Worm (Caenorhabditis elegans) whole organism, young adult: Measurements from ENCODE around the gene pqn-36.
A peak's percentile ranks its signal among the peaks of the same experiment; 100 is the strongest.

Source experiments
- B0035.1 ChIP-seq: sonication (generic microtip); optimal IDR thresholded peaks from 2 replicates; lab custom pipeline; 2016; ENCODE audit warnings: missing genetic modification characterization, mild to moderate bottlenecking, missing compliant biosample characterization, missing genotype, missing genetic modification reagents
- B0336.3 ChIP-seq: fragments of 200-800 bp; sonication (Bioruptor generic); IDR thresholded peaks from 2 replicates; pipeline ENCODE4 v1.3.6; 2022; ENCODE audit warnings: missing genetic modification characterization, missing compliant biosample characterization
- F37B4.10 ChIP-seq: fragments of 200-800 bp; sonication (Bioruptor generic); IDR thresholded peaks from 2 replicates; pipeline ENCODE4 v1.3.6; 2022; ENCODE audit warnings: missing genetic modification characterization, missing compliant biosample characterization
- F57A8.1 ChIP-seq: fragments of 200-800 bp; sonication (Bioruptor generic); optimal IDR thresholded peaks from 2 replicates; lab custom pipeline; 2018; ENCODE audit warnings: mild to moderate bottlenecking, missing genetic modification characterization, moderate library complexity, missing compliant biosample characterization
- K11D2.4 ChIP-seq: fragments of 200-800 bp; sonication (Bioruptor generic); IDR thresholded peaks from 2 replicates; pipeline ENCODE4 v1.3.6; 2022; ENCODE audit warnings: missing genetic modification reagents, missing genetic modification characterization, missing compliant biosample characterization
- T26A5.8 ChIP-seq: sonication (generic microtip); optimal IDR thresholded peaks from 2 replicates; lab custom pipeline; 2016; ENCODE audit warnings: missing genetic modification characterization, missing compliant biosample characterization
- Y53F4B.3 ChIP-seq: fragments of 200-800 bp; sonication (Bioruptor generic); IDR thresholded peaks from 2 replicates; pipeline ENCODE4 v1.3.6; 2022; ENCODE audit warnings: missing genetic modification reagents, missing genetic modification characterization, missing compliant biosample characterization
- akir-1 ChIP-seq: fragments of 200-800 bp; sonication (Bioruptor generic); optimal IDR thresholded peaks from 2 replicates; lab custom pipeline; 2018; ENCODE audit warnings: mild to moderate bottlenecking, missing genetic modification characterization, moderate library complexity, missing compliant biosample characterization
- athp-1 ChIP-seq: sonication (generic microtip); optimal IDR thresholded peaks from 2 replicates; lab custom pipeline; 2017; ENCODE audit warnings: mild to moderate bottlenecking, missing genetic modification characterization, missing compliant biosample characterization
- cebp-1 ChIP-seq, 2 experiments: fragments of 200-800 bp in 1 of 2; sonication (Bioruptor generic) in 1 of 2; sonication (generic microtip) in 1 of 2; IDR thresholded peaks in 1 of 2; optimal IDR thresholded peaks in 1 of 2; 2 replicates each; pipeline versions ENCODE4 v1.3.6 to Lab custom; 2017 to 2022; ENCODE audit warnings: missing compliant biosample characterization in 2 of 2, missing genetic modification characterization in 2 of 2, mild to moderate bottlenecking in 1 of 2, missing genetic modification reagents in 1 of 2, moderate library complexity in 1 of 2
- ceh-100 ChIP-seq: fragments of 200-800 bp; sonication (Bioruptor generic); IDR thresholded peaks from 2 replicates; pipeline ENCODE4 v1.3.6; 2022; ENCODE audit warnings: missing genetic modification reagents, missing genetic modification characterization, missing compliant biosample characterization
- ceh-79 ChIP-seq: sonication (generic microtip); optimal IDR thresholded peaks from 2 replicates; lab custom pipeline; 2017; ENCODE audit warnings: mild to moderate bottlenecking, missing genetic modification characterization, missing compliant biosample characterization
- ceh-91 ChIP-seq: fragments of 200-800 bp; sonication (Bioruptor generic); IDR thresholded peaks from 2 replicates; pipeline ENCODE4 v1.3.6; 2022; ENCODE audit warnings: missing genetic modification reagents, missing genetic modification characterization, missing compliant biosample characterization
- die-1 ChIP-seq: sonication (generic microtip); optimal IDR thresholded peaks from 2 replicates; lab custom pipeline; 2016; ENCODE audit warnings: missing genotype, mild to moderate bottlenecking, missing genetic modification characterization, missing compliant biosample characterization
- dpff-1 ChIP-seq: sonication (generic microtip); optimal IDR thresholded peaks from 2 replicates; lab custom pipeline; 2017; ENCODE audit warnings: mild to moderate bottlenecking, missing genetic modification characterization, missing compliant biosample characterization
- egrh-3 ChIP-seq: fragments of 200-800 bp; sonication (Bioruptor generic); IDR thresholded peaks from 2 replicates; pipeline ENCODE4 v1.3.6; 2022; ENCODE audit warnings: missing genetic modification reagents, missing genetic modification characterization, missing compliant biosample characterization
- him-1 ChIP-seq: sonication (generic microtip); optimal IDR thresholded peaks from 2 replicates; lab custom pipeline; 2016; ENCODE audit warnings: missing genotype, missing genetic modification reagents, missing genetic modification characterization, missing compliant biosample characterization
- hmg-1.2 ChIP-seq: fragments of 200-800 bp; sonication (Bioruptor generic); IDR thresholded peaks from 2 replicates; pipeline ENCODE4 v1.3.6; 2022; ENCODE audit warnings: missing genetic modification reagents, missing genetic modification characterization, missing compliant biosample characterization
- lag-1 ChIP-seq: fragments of 200-800 bp; sonication (Bioruptor generic); IDR thresholded peaks from 2 replicates; pipeline ENCODE4 v1.3.6; 2022; ENCODE audit warnings: missing genetic modification reagents, missing genetic modification characterization, missing compliant biosample characterization
- let-607 ChIP-seq, 2 experiments: fragments of 200-800 bp in 1 of 2; sonication (Bioruptor generic) in 1 of 2; sonication (generic microtip) in 1 of 2; optimal IDR thresholded peaks; 2 replicates each; lab custom pipeline; 2016 to 2018; ENCODE audit warnings: mild to moderate bottlenecking in 2 of 2, missing compliant biosample characterization in 2 of 2, missing genetic modification characterization in 2 of 2, moderate library complexity in 2 of 2, missing genotype in 1 of 2
- madf-10 ChIP-seq: sonication (generic microtip); optimal IDR thresholded peaks from 2 replicates; lab custom pipeline; 2016; ENCODE audit warnings: mild to moderate bottlenecking, missing genetic modification characterization, missing compliant biosample characterization
- mes-4 ChIP-seq: sonication (generic microtip); optimal IDR thresholded peaks from 2 replicates; lab custom pipeline; 2016; ENCODE audit warnings: missing genotype, missing genetic modification characterization, missing compliant biosample characterization
- nfyb-1 ChIP-seq: fragments of 200-800 bp; sonication (Bioruptor generic); IDR thresholded peaks from 2 replicates; pipeline ENCODE4 v1.3.6; 2022; ENCODE audit warnings: missing genetic modification reagents, missing genetic modification characterization, missing compliant biosample characterization
- nhr-27 ChIP-seq: fragments of 200-800 bp; sonication (Bioruptor generic); optimal IDR thresholded peaks from 2 replicates; lab custom pipeline; 2018; ENCODE audit warnings: mild to moderate bottlenecking, missing genetic modification characterization, moderate library complexity, missing compliant biosample characterization
- pha-4 ChIP-seq: fragments of 150-350 bp; sonication (generic microtip); optimal IDR thresholded peaks from 2 replicates; lab custom pipeline; 2014; ENCODE audit warnings: missing biosample characterization, missing genetic modification reagents, missing genetic modification characterization
- rec-8 ChIP-seq, 2 experiments: sonication (generic microtip); optimal IDR thresholded peaks; 2 replicates each; lab custom pipeline; 2016; ENCODE audit warnings: mild to moderate bottlenecking in 2 of 2, missing genetic modification characterization in 2 of 2, missing genetic modification reagents in 2 of 2, missing genotype in 2 of 2, missing biosample characterization in 1 of 2, missing compliant biosample characterization in 1 of 2, moderate library complexity in 1 of 2
- repo-1 ChIP-seq: sonication (generic microtip); optimal IDR thresholded peaks from 2 replicates; lab custom pipeline; 2017; ENCODE audit warnings: mild to moderate bottlenecking, missing genetic modification characterization, missing compliant biosample characterization
- sdz-38 ChIP-seq: sonication (generic microtip); optimal IDR thresholded peaks from 2 replicates; lab custom pipeline; 2016; ENCODE audit warnings: missing genotype, missing genetic modification characterization, missing compliant biosample characterization
- snpc-4 ChIP-seq, 5 experiments: fragments of 150-350 bp in 1 of 5; sonication (generic microtip) in 4 of 5; optimal IDR thresholded peaks; 2 replicates each; lab custom pipeline; 2014 to 2018; ENCODE audit warnings: missing genetic modification characterization in 5 of 5, missing biosample characterization in 3 of 5, antibody characterized with exemption in 2 of 5, mild to moderate bottlenecking in 2 of 5, missing compliant biosample characterization in 2 of 5, missing genotype in 2 of 5, moderate library complexity in 2 of 5, missing genetic modification reagents in 1 of 5
- tbp1 ChIP-seq: fragments of 200-800 bp; sonication (Bioruptor generic); optimal IDR thresholded peaks from 2 replicates; lab custom pipeline; 2018; ENCODE audit warnings: mild to moderate bottlenecking, missing genetic modification characterization, missing compliant biosample characterization
- tbx-9 ChIP-seq: sonication (generic microtip); optimal IDR thresholded peaks from 2 replicates; lab custom pipeline; 2016; ENCODE audit warnings: borderline replicate concordance, missing genetic modification characterization, inconsistent platforms, missing compliant biosample characterization
- tlf-1 ChIP-seq: fragments of 200-800 bp; sonication (Bioruptor generic); optimal IDR thresholded peaks from 2 replicates; lab custom pipeline; 2018; ENCODE audit warnings: mild to moderate bottlenecking, missing genetic modification characterization, missing compliant biosample characterization
- unc-130 ChIP-seq: sonication (generic microtip); optimal IDR thresholded peaks from 2 replicates; lab custom pipeline; 2016; ENCODE audit warnings: missing genetic modification reagents, missing genetic modification characterization, missing compliant biosample characterization
- zfh-2 ChIP-seq: fragments of 200-800 bp; sonication (Bioruptor generic); conservative IDR thresholded peaks from 2 replicates; pipeline ENCODE4 v1.3.6; 2022; ENCODE audit warnings: missing genetic modification reagents, missing genetic modification characterization, missing compliant biosample characterization
- zim-3 ChIP-seq: sonication (generic microtip); optimal IDR thresholded peaks from 2 replicates; lab custom pipeline; 2017; ENCODE audit warnings: mild to moderate bottlenecking, missing genetic modification characterization, moderate library complexity, missing compliant biosample characterization
- ztf-3 ChIP-seq: fragments of 200-800 bp; sonication (Bioruptor generic); optimal IDR thresholded peaks from 2 replicates; lab custom pipeline; 2018; ENCODE audit warnings: mild to moderate bottlenecking, missing genetic modification characterization, missing compliant biosample characterization
- ztf-6 ChIP-seq: fragments of 200-800 bp; sonication (Bioruptor generic); IDR thresholded peaks from 2 replicates; pipeline ENCODE4 v1.3.6; 2022; ENCODE audit warnings: missing genetic modification reagents, missing genetic modification characterization, missing compliant biosample characterization

pqn-36 gene

DNA sequence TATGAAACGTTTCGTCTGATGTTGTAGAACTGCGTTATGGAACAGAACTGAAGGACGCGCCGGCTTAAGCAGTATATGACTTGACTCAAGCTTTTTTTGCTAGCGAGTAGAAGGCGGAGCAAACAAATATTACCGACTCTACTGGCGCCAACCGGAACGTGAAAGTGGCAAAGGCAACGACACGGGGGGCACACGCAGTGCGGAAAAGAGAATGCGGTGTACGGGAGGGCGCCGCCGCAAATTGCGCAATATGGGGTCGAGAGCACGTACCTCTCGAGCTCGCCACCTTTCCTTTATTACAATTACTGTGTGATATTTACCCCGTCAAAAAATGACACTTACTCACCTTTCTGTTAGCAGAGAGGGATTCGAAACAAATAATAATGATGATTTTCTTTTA lies at the start of gene pqn-36:
Gene pqn-36, minus strand, starts transcription at position 268 of the 400 bp plus-strand sequence.
- no peak for TF ChIP-seq athp-1 (tag; lab: Kevin White, UChicago)
- TF ChIP-seq zfh-2 (GFP tag; lab: Robert Waterston, UW): peak; percentile 58
- TF ChIP-seq F37B4.10: 0 out of 2 replicates have a peak, but pooled peaks have one; percentile 64

DNA sequence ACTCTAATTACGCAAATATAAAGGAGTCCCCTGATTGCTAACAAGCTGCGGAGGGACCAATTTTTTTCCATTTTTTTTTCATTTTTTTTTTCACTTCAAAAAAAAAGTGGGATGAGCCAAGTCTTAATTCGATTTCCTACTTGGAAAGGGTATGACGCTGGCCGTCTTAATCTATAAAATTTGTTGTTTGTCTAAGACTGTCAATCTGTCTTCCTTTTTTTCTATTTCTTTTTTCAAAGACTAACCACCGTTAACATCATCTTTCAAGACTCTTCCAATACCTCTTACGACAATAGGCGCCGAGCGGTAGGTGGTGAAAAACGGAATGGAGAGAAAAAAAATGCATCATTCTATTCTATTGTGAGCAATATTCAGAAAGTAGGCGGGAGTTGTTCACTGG lies 49.8 kb upstream of the pqn-36 start:
- TF ChIP-seq rec-8 (tag; optimal IDR thresholded peaks at IDR 0.05; lab: Kevin White, UChicago) (no peak), pha-4 (tag; lab: Kevin White, UChicago) (no peak), athp-1 (tag; lab: Kevin White, UChicago) (no peak), ceh-100 (GFP tag; lab: Robert Waterston, UW) (no peak), him-1 (tag; lab: Kevin White, UChicago) (no peak)

DNA sequence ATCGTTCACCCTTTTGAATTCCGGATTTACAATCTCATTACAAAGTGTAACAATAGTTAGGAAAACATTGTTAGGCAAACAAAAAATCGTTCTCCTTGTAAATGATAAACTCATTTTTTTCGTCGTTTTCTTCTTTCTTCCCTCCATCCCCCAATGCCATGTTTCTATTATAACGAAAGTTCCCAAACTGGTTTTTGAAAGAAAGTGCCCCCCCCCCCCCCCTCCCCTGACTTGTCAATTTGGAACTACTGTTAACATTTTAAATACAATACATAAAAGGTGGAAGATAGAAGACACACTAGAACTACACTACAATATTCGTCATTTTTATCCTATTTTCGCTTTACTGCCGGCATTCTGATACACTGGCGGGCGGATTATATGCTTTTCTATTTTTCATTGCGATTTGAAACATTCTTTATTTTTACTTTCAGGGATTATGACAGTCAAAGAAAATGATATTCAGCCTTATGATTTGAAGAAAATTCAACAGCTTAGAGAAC lies 31.1 kb upstream of the pqn-36 start, which contains the start of gene R03A10.5:
Gene R03A10.5, plus strand, starts transcription at position 431 of the 503 bp plus-strand sequence.
- 0 out of 2 replicates have a peak, but pooled peaks have one; percentile 23 for TF ChIP-seq egrh-3
- no peak for TF ChIP-seq tbp1 (GFP tag; lab: Kevin White, UChicago)
- no peak for TF ChIP-seq lag-1 (GFP tag; lab: Robert Waterston, UW)

DNA sequence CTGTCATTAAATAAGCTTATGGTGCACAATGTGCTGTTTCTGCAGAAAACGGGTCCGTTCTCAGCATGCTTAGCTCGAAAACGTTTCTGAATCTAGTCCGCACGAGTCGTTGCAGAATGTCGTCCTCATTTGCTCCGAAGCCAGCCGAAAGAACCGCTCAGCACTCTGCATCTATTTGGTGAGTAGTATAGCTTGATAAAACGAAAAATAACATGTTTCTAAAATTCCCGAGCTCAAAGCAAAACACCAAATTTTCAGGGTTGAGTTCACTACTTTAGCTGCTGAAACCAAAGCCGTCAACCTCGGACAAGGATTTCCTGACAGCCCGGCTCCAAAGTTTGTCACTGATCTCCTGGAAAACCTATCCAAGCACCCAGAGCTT lies 26.4 kb upstream of the pqn-36 start, which contains the start of gene nkat-3:
Gene nkat-3, plus strand, starts transcription at position 46 of the 382 bp plus-strand sequence.
- TF ChIP-seq madf-10 (tag; lab: Kevin White, UChicago) (no peak), him-1 (tag; lab: Kevin White, UChicago) (no peak), mes-4 (tag; lab: Kevin White, UChicago) (no peak), B0035.1 (tag; lab: Kevin White, UChicago) (no peak)

DNA sequence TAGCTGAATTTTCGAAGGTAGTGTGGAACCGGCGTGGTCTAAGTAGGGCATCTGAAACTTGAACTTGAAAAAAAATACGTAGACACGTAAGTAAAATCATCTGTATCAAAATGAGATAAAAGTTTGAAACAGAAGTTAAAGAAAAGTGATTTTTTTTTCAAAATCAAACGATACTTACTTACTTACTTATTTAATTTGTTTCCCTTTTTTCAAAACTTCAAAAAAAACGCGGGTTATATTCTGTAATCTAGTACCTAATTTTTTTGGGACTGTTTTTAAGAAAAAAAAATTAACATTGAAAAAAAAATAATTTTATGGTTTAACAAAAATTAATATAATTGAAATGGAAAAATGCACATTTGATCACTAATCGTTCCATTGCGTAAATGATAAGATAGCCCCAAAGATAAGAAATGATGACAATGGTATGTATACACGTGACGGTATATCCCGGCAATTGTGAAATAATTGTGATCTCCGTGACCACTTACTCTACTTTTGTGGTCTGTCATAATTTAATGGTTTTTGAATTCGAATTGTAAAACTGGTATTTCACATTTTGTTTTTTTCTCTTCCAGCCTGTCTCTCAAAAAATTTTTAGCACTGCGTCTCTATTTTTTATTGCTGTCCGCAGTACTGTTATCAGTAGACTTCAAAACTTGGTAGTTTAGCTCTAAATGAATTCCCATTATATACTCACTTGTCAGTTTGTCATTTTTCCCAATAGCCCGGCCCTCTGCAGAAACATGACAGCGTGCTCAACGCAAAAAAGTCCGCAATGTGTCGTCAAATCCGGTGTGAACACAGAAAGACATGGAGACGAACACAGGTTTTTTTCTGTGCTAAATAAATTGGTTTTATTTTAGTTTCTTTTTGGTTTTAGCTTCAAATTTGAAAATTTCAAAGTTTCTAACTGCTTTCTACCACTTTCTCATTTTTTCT lies 25.7 kb upstream of the pqn-36 start, which contains the start of gene mocs-1:
Gene mocs-1, minus strand, starts transcription at position 51 of the 942 bp plus-strand sequence.
- TF ChIP-seq ztf-3 (no peak), tlf-1 (no peak), tbx-9 (tag; lab: Kevin White, UChicago) (no peak), ztf-6 (GFP tag; lab: Robert Waterston, UW) (no peak), die-1 (tag; lab: Kevin White, UChicago) (no peak), hmg-1.2 (GFP tag; lab: Robert Waterston, UW) (peak; percentile 12; the same call in 1 of the 2 replicates), Y53F4B.3 (GFP tag; lab: Robert Waterston, UW) (no peak), K11D2.4 (GFP tag; lab: Robert Waterston, UW) (no peak), snpc-4 (GFP tag; optimal IDR thresholded peaks at IDR 0.05; lab: Kevin White, UChicago) (no peak), snpc-4 (tag; optimal IDR thresholded peaks at IDR 0.05; lab: Kevin White, UChicago) (peak in 1 of 4 experiments; percentile 14), B0336.3 (no peak), him-1 (tag; lab: Kevin White, UChicago) (no peak), let-607 (tag; optimal IDR thresholded peaks at IDR 0.05; lab: Kevin White, UChicago) (peak in 1 of 2 experiments; percentile 9), unc-130 (GFP tag; lab: Kevin White, UChicago) (no peak), nhr-27 (tag; lab: Kevin White, UChicago) (no peak), repo-1 (no peak), ceh-91 (GFP tag; lab: Robert Waterston, UW) (no peak), dpff-1 (no peak), cebp-1 (GFP tag; IDR thresholded peaks at IDR 0.05; lab: Robert Waterston, UW) (peak; percentile 62; the same call in 1 of the 2 replicates), cebp-1 (tag; optimal IDR thresholded peaks at IDR 0.05; lab: Kevin White, UChicago) (peak; percentile 85), zim-3 (tag; lab: Kevin White, UChicago) (no peak), ceh-79 (tag; lab: Kevin White, UChicago) (no peak), akir-1 (GFP tag; lab: Kevin White, UChicago) (no peak), T26A5.8 (no peak), sdz-38 (tag; lab: Kevin White, UChicago) (no peak), nfyb-1 (no peak), F57A8.1 (no peak)
